Worm (Caenorhabditis elegans): Measurements from ENCODE around the gene lov-1.

The lov-1 gene

ce11 chrII:10139177-10139640 lies 17.6 kb upstream of the lov-1 start, which contains the start of gene asah-2:
asah-2 (plus strand) TSS chrII:10139590.
- TF ChIP-seq zag-1 (tag; optimal IDR thresholded peaks at IDR 0.05) = no peak
- no peak for TF ChIP-seq ztf-1 (GFP tag; conservative IDR thresholded peaks at IDR 0.05)
- TF ChIP-seq ztf-4 (tag; optimal IDR thresholded peaks at IDR 0.05) = no peak
- TF ChIP-seq sma-9 (GFP tag; optimal IDR thresholded peaks at IDR 0.05) = peak; percentile 25
- TF ChIP-seq sma-9 (tag; optimal IDR thresholded peaks at IDR 0.05) = no peak
- TF ChIP-seq fos-1 (tag; optimal IDR thresholded peaks at IDR 0.05) = peak; percentile 88

DNA sequence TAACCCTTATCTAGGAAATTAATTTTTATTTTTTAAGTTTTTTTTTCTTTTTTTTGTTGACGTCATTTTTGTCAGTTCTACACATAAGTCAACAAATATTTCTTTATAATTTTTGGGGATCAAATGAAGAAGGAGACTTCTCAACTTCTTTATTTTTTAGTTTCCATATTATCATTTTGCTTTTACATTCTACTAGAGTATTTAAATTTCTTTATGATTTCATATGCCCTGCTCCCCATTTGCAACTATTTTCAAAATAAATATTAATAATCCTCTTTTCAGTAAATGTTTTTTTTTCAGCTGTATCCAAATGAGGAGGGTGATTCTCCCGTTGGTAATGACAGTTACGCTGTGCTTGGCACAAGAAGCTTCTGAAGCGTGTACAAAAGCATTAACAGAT lies 15.7 kb upstream of the lov-1 start, which contains the start of gene phg-1:
TSS of gene phg-1 (plus strand) at position 301 of the 400 bp plus-strand sequence.
- TF ChIP-seq mbf-1 (tag; optimal IDR thresholded peaks at IDR 0.05) (no peak), sem-4 (tag; optimal IDR thresholded peaks at IDR 0.05) (no peak), crh-2 (tag; optimal IDR thresholded peaks at IDR 0.05) (no peak)

- no peak for TF ChIP-seq dmd-4 (tag; optimal IDR thresholded peaks at IDR 0.05)
These were observed 15.1 kb upstream of the lov-1 start for ce11 chrII:10136771-10137170.

DNA sequence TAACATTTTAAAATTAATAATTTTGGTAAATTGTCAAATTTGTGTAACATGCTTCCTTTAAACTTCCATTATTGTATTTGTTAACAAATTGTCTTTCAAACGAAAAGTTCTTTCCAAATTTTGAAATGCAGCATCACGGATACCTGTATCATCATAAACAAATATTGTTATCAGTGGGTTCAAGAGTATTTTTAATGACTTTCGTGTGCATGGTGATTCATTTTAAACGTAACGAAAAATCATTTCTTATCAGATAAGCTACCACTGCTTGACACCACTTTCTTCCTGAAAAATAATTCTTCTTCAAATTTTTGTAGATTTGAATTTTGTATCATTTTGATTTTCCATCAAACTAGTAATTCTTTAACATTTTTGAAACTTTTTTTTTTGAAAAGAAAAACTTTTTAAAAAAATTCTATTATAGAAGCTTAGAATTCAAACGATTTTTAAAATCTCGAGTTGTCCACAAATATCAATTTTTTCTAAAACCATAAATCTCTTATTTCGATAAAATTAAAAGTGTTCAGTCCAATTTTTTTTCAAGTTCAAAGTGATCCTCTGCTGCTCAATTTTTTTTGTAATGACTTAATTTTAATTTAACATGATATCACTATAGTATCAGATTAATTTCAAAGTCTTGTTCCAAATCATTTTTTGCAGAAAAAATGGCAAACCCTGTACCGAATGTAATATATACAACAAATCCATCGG lies 12.8 kb upstream of the lov-1 start, which contains the start of gene F27E5.9:
TSS of gene F27E5.9 (plus strand) at position 661 of the 711 bp plus-strand sequence.
- TF ChIP-seq C34F6.9 (tag; optimal IDR thresholded peaks at IDR 0.05) (no peak), gmeb-1 (tag; optimal IDR thresholded peaks at IDR 0.05) (peak; percentile 38), fos-1 (tag; optimal IDR thresholded peaks at IDR 0.05) (peak; percentile 100), crh-2 (tag; optimal IDR thresholded peaks at IDR 0.05) (peak; percentile 12), sma-9 (GFP tag; optimal IDR thresholded peaks at IDR 0.05) (peak; percentile 56), sma-9 (tag; optimal IDR thresholded peaks at IDR 0.05) (no peak)

- TF ChIP-seq nhr-129 (tag; optimal IDR thresholded peaks at IDR 0.05) (no peak), dmd-4 (tag; optimal IDR thresholded peaks at IDR 0.05) (no peak), unc-62 (GFP tag; optimal IDR thresholded peaks at IDR 0.05) (no peak), skn-1 (tag; optimal IDR thresholded peaks at IDR 0.05) (no peak), lsy-2 (tag; optimal IDR thresholded peaks at IDR 0.05) (no peak)
These were observed 11.2 kb upstream of the lov-1 start for ce11 chrII:10132818-10133217.

- no peak for TF ChIP-seq nhr-77 (tag; optimal IDR thresholded peaks at IDR 0.05)
- no peak for TF ChIP-seq nhr-21 (tag; optimal IDR thresholded peaks at IDR 0.05)
- no peak for TF ChIP-seq mab-5 (tag; optimal IDR thresholded peaks at IDR 0.05)
These were observed 10.1 kb upstream of the lov-1 start, which contains the start of gene F27E5.5 for ce11 chrII:10131760-10132159. F27E5.5 (minus strand) TSS chrII:10131860.

DNA sequence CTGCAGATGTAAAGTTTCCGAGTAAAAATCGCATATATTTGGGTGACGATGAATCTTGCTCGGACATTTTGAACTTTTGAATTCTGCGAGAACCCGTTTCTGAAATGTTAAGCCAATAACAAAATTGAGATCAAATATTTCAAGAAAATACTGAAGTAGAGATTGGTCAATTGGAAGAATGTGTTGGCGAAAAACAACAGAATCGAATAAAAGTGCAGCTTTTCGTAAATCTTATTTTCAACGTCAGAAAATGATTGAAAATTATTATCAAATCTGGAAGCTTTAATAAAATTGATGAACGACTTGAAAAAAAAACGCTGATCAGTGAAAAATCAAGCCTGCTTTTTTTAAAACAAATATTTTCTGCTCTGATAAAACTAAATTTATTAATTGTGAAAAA lies 5.8 kb upstream of the lov-1 start, which contains the start of gene F27E5.8:
TSS of gene F27E5.8 (minus strand) at position 101 of the 400 bp plus-strand sequence.
- no peak for TF ChIP-seq R02D3.7 (tag; optimal IDR thresholded peaks at IDR 0.05)
- no peak for TF ChIP-seq nhr-25 (tag; optimal IDR thresholded peaks at IDR 0.05)

DNA sequence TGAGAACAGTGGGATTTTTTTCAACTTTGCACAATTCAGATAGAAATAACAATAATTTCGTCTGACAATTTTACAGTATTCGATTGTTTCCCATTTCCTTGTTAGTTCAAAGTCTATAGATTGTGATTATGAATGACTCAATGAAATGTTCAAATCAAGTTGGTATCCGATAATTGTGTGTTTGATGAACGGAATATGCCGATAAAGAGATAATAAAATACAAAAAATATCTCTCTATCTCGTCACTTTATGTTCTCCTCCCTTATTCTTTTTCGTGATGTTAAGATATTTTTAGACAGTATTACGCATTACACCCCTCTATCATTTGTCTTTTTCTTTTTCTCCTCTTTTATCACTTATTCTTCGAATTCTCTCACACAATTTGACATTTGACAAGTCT lies 840 bp upstream of the lov-1 start, which contains the start of gene F27E5.7:
TSS of gene F27E5.7 (plus strand) at position 301 of the 400 bp plus-strand sequence.
- TF ChIP-seq nhr-25 (tag; optimal IDR thresholded peaks at IDR 0.05) (no peak), unc-62 (GFP tag; optimal IDR thresholded peaks at IDR 0.05) (no peak), mdl-1 (tag; optimal IDR thresholded peaks at IDR 0.05) (no peak), skn-1 (tag; optimal IDR thresholded peaks at IDR 0.05) (no peak), lin-39 (tag; optimal IDR thresholded peaks at IDR 0.05) (no peak)

ce11 chrII:10116690-10117089 lies 4.9 kb downstream of the lov-1 start:
- TF ChIP-seq sma-3 (GFP tag; optimal IDR thresholded peaks at IDR 0.05) (no peak), elt-3 (tag; optimal IDR thresholded peaks at IDR 0.05) (no peak), mdl-1 (tag; optimal IDR thresholded peaks at IDR 0.05) (no peak), elt-1 (tag; optimal IDR thresholded peaks at IDR 0.05) (no peak), skn-1 (tag; optimal IDR thresholded peaks at IDR 0.05) (no peak), nhr-12 (tag; optimal IDR thresholded peaks at IDR 0.05) (no peak), lsy-2 (tag; optimal IDR thresholded peaks at IDR 0.05) (no peak), nhr-237 (tag; optimal IDR thresholded peaks at IDR 0.05) (no peak), unc-55 (GFP tag; optimal IDR thresholded peaks at IDR 0.05) (no peak), sem-4 (tag; optimal IDR thresholded peaks at IDR 0.05) (no peak), ztf-4 (tag; optimal IDR thresholded peaks at IDR 0.05) (no peak)
